Fruit fly (Drosophila melanogaster) whole organism, adult: Measurements from ENCODE around the gene betaNACtes3.

Source experiments
- CG7045 ChIP-seq: fragments of 200-800 bp; sonication (Bioruptor generic); optimal IDR thresholded peaks from 2 replicates; lab custom pipeline; 2017; ENCODE audit warnings: missing biosample characterization, mild to moderate bottlenecking, missing genetic modification characterization
- bab1 ChIP-seq: fragments of 200-800 bp; sonication (Bioruptor generic); optimal IDR thresholded peaks from 3 replicates; lab custom pipeline; 2019; ENCODE audit warnings: missing biosample characterization, mild to moderate bottlenecking, missing genetic modification characterization, moderate library complexity
- kay ChIP-seq: fragments of 200-800 bp; sonication (Bioruptor generic); peaks from one replicate; lab custom pipeline; 2016; ENCODE audit warnings: missing biosample characterization, missing genetic modification characterization, borderline replicate concordance
- toe ChIP-seq: fragments of 200-800 bp; sonication (Bioruptor generic); optimal IDR thresholded peaks from 2 replicates; lab custom pipeline; 2016; ENCODE audit warnings: missing biosample characterization, missing genetic modification characterization

dm6 chrX:14332243-14332642 is 46.4 kb upstream of the betaNACtes3 start:
- no peak for TF ChIP-seq CG7045
- TF ChIP-seq kay: no peak
- TF ChIP-seq toe: no peak
- TF ChIP-seq bab1 (GFP tag; lab: Kevin White, UChicago): no peak
